Worm (Caenorhabditis elegans): ENCODE measurements around the gene F17E9.5.

The F17E9.5 gene

ce11 chrIV:8376923-8377322, 31.3 kb downstream of the F17E9.5 start (continued):
- no peak for TF ChIP-seq lir-3 (tag; optimal IDR thresholded peaks at IDR 0.05; ENCODE audit: poor library complexity)
- TF ChIP-seq nhr-84 (tag; optimal IDR thresholded peaks at IDR 0.05), result no peak
- TF ChIP-seq snu-23 (GFP tag; optimal IDR thresholded peaks at IDR 0.05), result no peak
- TF ChIP-seq nhr-12 (tag; optimal IDR thresholded peaks at IDR 0.05), result no peak
- no peak for TF ChIP-seq ceh-8 (GFP tag; optimal IDR thresholded peaks at IDR 0.05)
- TF ChIP-seq fkh-4 (tag; optimal IDR thresholded peaks at IDR 0.05; ENCODE audit: borderline replicate concordance), result no peak
- no peak for TF ChIP-seq isw-1 (GFP tag; IDR thresholded peaks at IDR 0.05)
- TF ChIP-seq fkh-10 (GFP tag; optimal IDR thresholded peaks at IDR 0.05), result no peak
- no peak for TF ChIP-seq snpc-4 (tag; optimal IDR thresholded peaks at IDR 0.05)
- TF ChIP-seq C34B4.2 (tag; optimal IDR thresholded peaks at IDR 0.05), result no peak
- peak in 2 of 3 experiments; percentile 2 to 38 for TF ChIP-seq ceh-82 (tag; optimal IDR thresholded peaks at IDR 0.05)
- peak; percentile 46 for TF ChIP-seq lin-14 (GFP tag; optimal IDR thresholded peaks at IDR 0.05)
- no peak for TF ChIP-seq sox-4 (tag; optimal IDR thresholded peaks at IDR 0.05)
- no peak for TF ChIP-seq ztf-11 (tag; optimal IDR thresholded peaks at IDR 0.05)
- no peak for TF ChIP-seq ama-1 (optimal IDR thresholded peaks at IDR 0.05)
- TF ChIP-seq egl-27 (tag; optimal IDR thresholded peaks at IDR 0.05), result no peak
- no peak for TF ChIP-seq lin-13 (GFP tag; optimal IDR thresholded peaks at IDR 0.05)
- TF ChIP-seq nhr-19 (GFP tag; conservative IDR thresholded peaks at IDR 0.05), result no peak
- TF ChIP-seq fkh-8 (tag; optimal IDR thresholded peaks at IDR 0.05), result no peak
- no peak for TF ChIP-seq lin-15B (tag; optimal IDR thresholded peaks at IDR 0.05)
- TF ChIP-seq nhr-71 (tag; optimal IDR thresholded peaks at IDR 0.05), result peak; percentile 9
- TF ChIP-seq jun-1 (tag; optimal IDR thresholded peaks at IDR 0.05), result no peak
- no peak for TF ChIP-seq efl-3 (GFP tag; optimal IDR thresholded peaks at IDR 0.05)
- TF ChIP-seq ceh-88 (GFP tag; IDR thresholded peaks at IDR 0.05), result no peak
- TF ChIP-seq fos-1 (tag; optimal IDR thresholded peaks at IDR 0.05), result no peak
- TF ChIP-seq mab-9 (GFP tag; IDR thresholded peaks at IDR 0.05), result no peak
- TF ChIP-seq lin-35 (GFP tag; optimal IDR thresholded peaks at IDR 0.05), result peak in 1 of 2 experiments; percentile 16
- no peak for TF ChIP-seq tbx-2 (tag; optimal IDR thresholded peaks at IDR 0.05)
- no peak for TF ChIP-seq pax-3 (tag; optimal IDR thresholded peaks at IDR 0.05)
- TF ChIP-seq aly-2 (tag; optimal IDR thresholded peaks at IDR 0.05), result no peak
- TF ChIP-seq ces-1 (GFP tag; optimal IDR thresholded peaks at IDR 0.05), result no peak
- no peak for TF ChIP-seq nhr-76 (tag; optimal IDR thresholded peaks at IDR 0.05)
- no peak for TF ChIP-seq elt-3 (tag; optimal IDR thresholded peaks at IDR 0.05)
- no peak for TF ChIP-seq unc-62 (GFP tag; optimal IDR thresholded peaks at IDR 0.05)
- TF ChIP-seq C16A3.4 (tag; optimal IDR thresholded peaks at IDR 0.05), result no peak
- no peak for TF ChIP-seq unc-86 (tag; optimal IDR thresholded peaks at IDR 0.05)
- TF ChIP-seq ets-5 (GFP tag; IDR thresholded peaks at IDR 0.05), result no peak
- no peak for TF ChIP-seq nhr-85 (tag)
- no peak for TF ChIP-seq hlh-17 (GFP tag; optimal IDR thresholded peaks at IDR 0.05; ENCODE audit: borderline replicate concordance)
- TF ChIP-seq vab-15 (tag; optimal IDR thresholded peaks at IDR 0.05), result no peak
- no peak for TF ChIP-seq blmp-1 (tag; optimal IDR thresholded peaks at IDR 0.05)

- peak; percentile 43 for TF ChIP-seq aly-2 (tag; optimal IDR thresholded peaks at IDR 0.05)
- no peak for TF ChIP-seq lin-13 (GFP tag; optimal IDR thresholded peaks at IDR 0.05)
- TF ChIP-seq grh-1 (GFP tag; IDR thresholded peaks at IDR 0.05), result 0 out of 2 replicates have a peak, but pooled peaks have one; percentile 11
These were observed 31.9 kb downstream of the F17E9.5 start, which contains the start of gene D2096.7 for ce11 chrIV:8377501-8377900. TSS of gene D2096.7 (minus strand) at chrIV:8377630.
